Fruit fly (Drosophila melanogaster) whole organism, pupa: Measurements from ENCODE around the gene Coq3.

ENCODE experiments used
- CG13204 ChIP-seq: fragments of 200-800 bp; sonication (Bioruptor generic); optimal IDR thresholded peaks from 2 replicates; lab custom pipeline; 2018; ENCODE audit warnings: missing biosample characterization, mild to moderate bottlenecking, missing genetic modification characterization, moderate library complexity
- CG34367 ChIP-seq: fragments of 200-800 bp; sonication (Bioruptor generic); optimal IDR thresholded peaks from 2 replicates; lab custom pipeline; 2018; ENCODE audit warnings: missing biosample characterization, mild to moderate bottlenecking, missing genetic modification characterization

- TF ChIP-seq CG13204 (GFP tag; lab: Kevin White, UChicago) (no peak), CG34367 (no peak)
Observed at dm6 chr2L:21179615-21180031, 21.2 kb upstream of the Coq3 start, which contains the start of the genes bur and Mcm10.
